Fruit fly (Drosophila melanogaster) Kc167 (cell line): ENCODE measurements around the gene Pdi.

Experiments
- insv ChIP-seq: fragments of >200 bp; optimal IDR thresholded peaks from 3 replicates; lab custom pipeline; 2018; ENCODE audit warnings: missing external identifiers
- psq ChIP-seq: fragments of >200 bp; optimal IDR thresholded peaks from 2 replicates; lab custom pipeline; 2017; ENCODE audit warnings: missing external identifiers
- ttk ChIP-seq: sonication (Bioruptor generic); optimal IDR thresholded peaks from 2 replicates; lab custom pipeline; 2017; ENCODE audit warnings: missing external identifiers

- TF ChIP-seq ttk (lab: Kevin White, UChicago) (no peak), psq (lab: Kevin White, UChicago) (no peak), insv (lab: Kevin White, UChicago) (no peak)
Measured at dm6 chr3L:15163414-15163813, 20.8 kb upstream of the Pdi start, which contains the start of gene CG7011.
